Worm (Caenorhabditis elegans) whole organism, late embryonic: ENCODE results near the gene F46F5.14.

Experiments used
- C08G9.2 ChIP-seq: sonication (generic microtip); optimal IDR thresholded peaks from 2 replicates; lab custom pipeline; 2016; ENCODE audit warnings: mild to moderate bottlenecking, missing genetic modification characterization, moderate library complexity, missing compliant biosample characterization
- ceh-34 ChIP-seq: sonication (generic microtip); optimal IDR thresholded peaks from 2 replicates; lab custom pipeline; 2016; ENCODE audit warnings: mild to moderate bottlenecking, missing genetic modification characterization, missing compliant biosample characterization
- fax-1 ChIP-seq: sonication (generic microtip); optimal IDR thresholded peaks from 2 replicates; lab custom pipeline; 2016; ENCODE audit warnings: missing genotype, missing genetic modification characterization, missing compliant biosample characterization
- odd-2 ChIP-seq: sonication (generic microtip); optimal IDR thresholded peaks from 2 replicates; lab custom pipeline; 2017; ENCODE audit warnings: antibody characterized with exemption, mild to moderate bottlenecking, missing genetic modification characterization, missing compliant biosample characterization
- pqm-1 ChIP-seq: sonication (generic microtip); optimal IDR thresholded peaks from 2 replicates; lab custom pipeline; 2016; ENCODE audit warnings: missing genetic modification characterization, missing compliant biosample characterization
- tbx-7 ChIP-seq: sonication (generic microtip); optimal IDR thresholded peaks from 2 replicates; lab custom pipeline; 2016; ENCODE audit warnings: missing genotype, missing genetic modification characterization, missing compliant biosample characterization

ce11 chrII:848519-848918 is 48.7 kb downstream of the F46F5.14 start, which contains the start of the genes acdh-9 and F28A10.13:
- TF ChIP-seq tbx-7 (tag; lab: Kevin White, UChicago) (no peak), odd-2 (no peak), fax-1 (tag; lab: Kevin White, UChicago) (no peak), pqm-1 (tag; lab: Kevin White, UChicago) (no peak), ceh-34 (tag; lab: Kevin White, UChicago) (no peak), C08G9.2 (no peak)
